Fruit fly (Drosophila melanogaster): ENCODE data around the gene Nepl11.

Nepl11 gene

dm6 chr3R:4294689-4295088, at the start of gene Nepl11:
Gene Nepl11, minus strand, starts transcription at chr3R:4294840.
- TF ChIP-seq ovo (GFP tag; optimal IDR thresholded peaks at IDR 0.05) (no peak), bab1 (GFP tag; optimal IDR thresholded peaks at IDR 0.05) (no peak), toe (GFP tag; optimal IDR thresholded peaks at IDR 0.05) (no peak), Mnt (GFP tag; optimal IDR thresholded peaks at IDR 0.05) (no peak), CG11617 (GFP tag; optimal IDR thresholded peaks at IDR 0.05) (no peak), CG12768 (GFP tag; optimal IDR thresholded peaks at IDR 0.05) (no peak), CG1620 (GFP tag; optimal IDR thresholded peaks at IDR 0.05) (no peak), Crg-1 (GFP tag; optimal IDR thresholded peaks at IDR 0.05) (no peak), CG7045 (GFP tag; optimal IDR thresholded peaks at IDR 0.05) (no peak), Hr96 (GFP tag; optimal IDR thresholded peaks at IDR 0.05) (no peak), cic (GFP tag; optimal IDR thresholded peaks at IDR 0.05) (no peak), CG33017 (tag; optimal IDR thresholded peaks at IDR 0.05) (no peak), Clk (GFP tag; optimal IDR thresholded peaks at IDR 0.05) (no peak), cnc (optimal IDR thresholded peaks at IDR 0.05) (no peak), pad (GFP tag; optimal IDR thresholded peaks at IDR 0.05) (no peak), tj (GFP tag; optimal IDR thresholded peaks at IDR 0.05) (no peak)

dm6 chr3R:4341177-4341576, 46.5 kb upstream of the Nepl11 start:
- TF ChIP-seq CG12768 (GFP tag; optimal IDR thresholded peaks at IDR 0.05) (no peak), CG5204 (GFP tag; optimal IDR thresholded peaks at IDR 0.05) (no peak), Hr96 (GFP tag; optimal IDR thresholded peaks at IDR 0.05) (no peak), CG11617 (GFP tag; optimal IDR thresholded peaks at IDR 0.05) (no peak), Crg-1 (GFP tag; optimal IDR thresholded peaks at IDR 0.05) (no peak), CG14711 (tag; optimal IDR thresholded peaks at IDR 0.05) (no peak), CG33017 (tag; optimal IDR thresholded peaks at IDR 0.05) (no peak), cnc (optimal IDR thresholded peaks at IDR 0.05) (no peak), tj (GFP tag; optimal IDR thresholded peaks at IDR 0.05) (no peak), kay (GFP tag; ENCODE audit: borderline replicate concordance) (no peak), CG7045 (GFP tag; optimal IDR thresholded peaks at IDR 0.05) (no peak), bab1 (GFP tag; optimal IDR thresholded peaks at IDR 0.05) (no peak)

- TF ChIP-seq pad (GFP tag; optimal IDR thresholded peaks at IDR 0.05) (no peak), Crg-1 (GFP tag; optimal IDR thresholded peaks at IDR 0.05) (no peak), CG5204 (GFP tag; optimal IDR thresholded peaks at IDR 0.05) (no peak), toe (GFP tag; optimal IDR thresholded peaks at IDR 0.05) (no peak), CG14711 (tag; optimal IDR thresholded peaks at IDR 0.05) (no peak), ovo (GFP tag; optimal IDR thresholded peaks at IDR 0.05) (no peak), cic (GFP tag; optimal IDR thresholded peaks at IDR 0.05) (no peak), cnc (optimal IDR thresholded peaks at IDR 0.05) (no peak), tj (GFP tag; optimal IDR thresholded peaks at IDR 0.05) (no peak), bab1 (GFP tag; optimal IDR thresholded peaks at IDR 0.05) (no peak), CG1620 (GFP tag; optimal IDR thresholded peaks at IDR 0.05) (no peak), CG33017 (tag; optimal IDR thresholded peaks at IDR 0.05) (no peak), kay (GFP tag; ENCODE audit: borderline replicate concordance) (no peak), CG11617 (GFP tag; optimal IDR thresholded peaks at IDR 0.05) (no peak), CG7045 (GFP tag; optimal IDR thresholded peaks at IDR 0.05) (no peak), Mnt (GFP tag; optimal IDR thresholded peaks at IDR 0.05) (no peak), Hr96 (GFP tag; optimal IDR thresholded peaks at IDR 0.05) (no peak), Clk (GFP tag; optimal IDR thresholded peaks at IDR 0.05) (no peak)
Observed at dm6 chr3R:4340174-4340573, 45.5 kb upstream of the Nepl11 start.

dm6 chr3R:4337580-4337979, 42.9 kb upstream of the Nepl11 start, which contains the start of the genes Skp2 and CG1103:
Gene Skp2, minus strand, starts transcription at chr3R:4337674.
Gene CG1103, plus strand, starts transcription at chr3R:4337755.
- TF ChIP-seq CG7045 (GFP tag; optimal IDR thresholded peaks at IDR 0.05) (no peak), tj (GFP tag; optimal IDR thresholded peaks at IDR 0.05) (peak; percentile 49), bab1 (GFP tag; optimal IDR thresholded peaks at IDR 0.05) (peak; percentile 62), CG14711 (tag; optimal IDR thresholded peaks at IDR 0.05) (peak; percentile 96)

- TF ChIP-seq Mnt (GFP tag; optimal IDR thresholded peaks at IDR 0.05) (no peak), Hr96 (GFP tag; optimal IDR thresholded peaks at IDR 0.05) (no peak), tj (GFP tag; optimal IDR thresholded peaks at IDR 0.05) (no peak), CG5204 (GFP tag; optimal IDR thresholded peaks at IDR 0.05) (no peak)
Observed at dm6 chr3R:4334798-4335197, 40.2 kb upstream of the Nepl11 start, which contains the start of gene CG14645. Gene CG14645, plus strand, starts transcription at chr3R:4335098.

dm6 chr3R:4333964-4334363, 39.3 kb upstream of the Nepl11 start, which contains the start of gene CG9776:
Gene CG9776, minus strand, starts transcription at chr3R:4334071.
- TF ChIP-seq CG1620 (GFP tag; optimal IDR thresholded peaks at IDR 0.05), result peak; percentile 48
- peak; percentile 11 for TF ChIP-seq CG12768 (GFP tag; optimal IDR thresholded peaks at IDR 0.05)
- no peak for TF ChIP-seq cic (GFP tag; optimal IDR thresholded peaks at IDR 0.05)
- TF ChIP-seq Hr96 (GFP tag; optimal IDR thresholded peaks at IDR 0.05), result peak; percentile 47
- peak; percentile 50 for TF ChIP-seq Crg-1 (GFP tag; optimal IDR thresholded peaks at IDR 0.05)
- TF ChIP-seq CG11617 (GFP tag; optimal IDR thresholded peaks at IDR 0.05), result peak; percentile 28
- peak; percentile 23 for TF ChIP-seq CG7045 (GFP tag; optimal IDR thresholded peaks at IDR 0.05)
- TF ChIP-seq pad (GFP tag; optimal IDR thresholded peaks at IDR 0.05), result no peak
- TF ChIP-seq bab1 (GFP tag; optimal IDR thresholded peaks at IDR 0.05), result peak; percentile 61
- peak; percentile 6 for TF ChIP-seq Clk (GFP tag; optimal IDR thresholded peaks at IDR 0.05)
- TF ChIP-seq CG14711 (tag; optimal IDR thresholded peaks at IDR 0.05), result no peak
- TF ChIP-seq cnc (optimal IDR thresholded peaks at IDR 0.05), result no peak
- no peak for TF ChIP-seq kay (GFP tag; ENCODE audit: borderline replicate concordance)
- TF ChIP-seq Mnt (GFP tag; optimal IDR thresholded peaks at IDR 0.05), result peak; percentile 43
- no peak for TF ChIP-seq CG33017 (tag; optimal IDR thresholded peaks at IDR 0.05)
- peak; percentile 55 for TF ChIP-seq CG7101 (tag; optimal IDR thresholded peaks at IDR 0.05)
- TF ChIP-seq tj (GFP tag; optimal IDR thresholded peaks at IDR 0.05), result peak; percentile 53
- TF ChIP-seq CG5204 (GFP tag; optimal IDR thresholded peaks at IDR 0.05), result no peak
- peak; percentile 59 for TF ChIP-seq toe (GFP tag; optimal IDR thresholded peaks at IDR 0.05)
- no peak for TF ChIP-seq ovo (GFP tag; optimal IDR thresholded peaks at IDR 0.05)
